Worm (Caenorhabditis elegans): ENCODE measurements around the gene syd-9.

The syd-9 gene

DNA sequence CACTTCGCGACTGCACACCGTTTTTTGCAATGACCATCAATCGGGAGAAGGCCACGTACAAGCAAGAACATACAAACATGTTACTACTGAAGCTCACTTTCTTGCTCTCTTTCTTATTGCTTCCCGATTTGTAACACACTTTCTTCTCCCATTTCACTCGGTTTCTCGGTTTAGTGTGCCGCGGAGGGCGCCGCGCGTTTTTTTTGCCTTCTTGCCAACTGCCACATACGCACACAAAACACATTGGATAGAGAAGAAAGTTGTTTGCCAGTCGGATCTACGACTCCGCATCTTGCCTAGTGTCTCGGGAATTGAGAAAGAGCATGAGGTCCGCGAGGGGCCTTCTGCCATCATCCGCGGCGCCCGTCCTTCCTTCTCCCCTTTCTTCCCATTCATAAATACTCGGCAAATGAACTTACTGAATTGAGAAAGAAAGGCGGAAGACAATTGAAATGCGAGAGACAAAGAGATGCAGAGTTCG, 16.9 kb downstream of the syd-9 start (continued):
- TF ChIP-seq R02D3.7 (tag; optimal IDR thresholded peaks at IDR 0.05) (no peak), ceh-16 (tag; optimal IDR thresholded peaks at IDR 0.05) (no peak), elt-1 (tag; optimal IDR thresholded peaks at IDR 0.05) (no peak), ama-1 (optimal IDR thresholded peaks at IDR 0.05) (no peak), mab-5 (tag; optimal IDR thresholded peaks at IDR 0.05) (no peak), mdl-1 (tag; optimal IDR thresholded peaks at IDR 0.05) (no peak), fos-1 (tag; optimal IDR thresholded peaks at IDR 0.05) (peak; percentile 1), Y55F3AM.14 (GFP tag; optimal IDR thresholded peaks at IDR 0.05) (peak; percentile 44), crh-2 (tag; optimal IDR thresholded peaks at IDR 0.05) (peak; percentile 76), unc-55 (GFP tag; optimal IDR thresholded peaks at IDR 0.05) (peak; percentile 44)

DNA sequence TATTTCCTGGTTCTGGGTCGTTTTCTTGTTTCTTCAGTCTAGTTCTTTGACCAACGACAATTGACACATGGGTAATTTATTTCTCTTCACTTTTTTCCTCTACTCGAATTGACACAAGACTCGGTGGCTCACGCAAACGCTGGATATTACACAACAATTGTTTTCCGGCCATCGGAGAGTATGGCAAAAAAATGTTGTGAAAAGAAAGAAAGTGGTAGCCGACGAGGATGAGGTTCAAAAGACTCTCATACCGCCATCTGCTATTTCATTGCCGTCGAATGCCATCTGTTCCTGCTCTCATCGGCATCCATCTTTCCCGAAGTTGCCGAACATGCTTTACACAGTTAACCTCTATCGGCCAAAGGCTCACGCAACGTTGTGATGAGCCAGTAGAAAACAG, 18.8 kb downstream of the syd-9 start:
- TF ChIP-seq F13H6.1 (tag; optimal IDR thresholded peaks at IDR 0.05), result peak; percentile 87
- peak; percentile 45 for TF ChIP-seq C34F6.9 (tag; optimal IDR thresholded peaks at IDR 0.05)
- TF ChIP-seq ceh-16 (tag; optimal IDR thresholded peaks at IDR 0.05), result no peak
- peak; percentile 85 for TF ChIP-seq nhr-129 (tag; optimal IDR thresholded peaks at IDR 0.05)
- peak; percentile 39 for TF ChIP-seq nhr-6 (tag; optimal IDR thresholded peaks at IDR 0.05)
- no peak for TF ChIP-seq nhr-25 (tag; optimal IDR thresholded peaks at IDR 0.05)
- no peak for TF ChIP-seq lin-39 (tag; optimal IDR thresholded peaks at IDR 0.05)
- no peak for TF ChIP-seq ZK546.5 (tag; optimal IDR thresholded peaks at IDR 0.05)
- TF ChIP-seq ztf-4 (tag; optimal IDR thresholded peaks at IDR 0.05), result peak; percentile 55
- peak in 1 of 2 experiments; percentile 48 for TF ChIP-seq lsy-2 (tag; optimal IDR thresholded peaks at IDR 0.05)
- peak; percentile 51 for TF ChIP-seq sma-9 (GFP tag; optimal IDR thresholded peaks at IDR 0.05)
- TF ChIP-seq sma-9 (tag; optimal IDR thresholded peaks at IDR 0.05), result no peak
- TF ChIP-seq lin-13 (GFP tag; optimal IDR thresholded peaks at IDR 0.05), result peak; percentile 6
- TF ChIP-seq skn-1 (tag; optimal IDR thresholded peaks at IDR 0.05), result no peak
- TF ChIP-seq ama-1 (optimal IDR thresholded peaks at IDR 0.05), result no peak
- TF ChIP-seq sem-4 (tag; optimal IDR thresholded peaks at IDR 0.05), result peak; percentile 56
- TF ChIP-seq sma-3 (GFP tag; optimal IDR thresholded peaks at IDR 0.05), result no peak
- peak; percentile 57 for TF ChIP-seq mab-5 (tag; optimal IDR thresholded peaks at IDR 0.05)
- no peak for TF ChIP-seq nhr-10 (tag; optimal IDR thresholded peaks at IDR 0.05)
- no peak for TF ChIP-seq dmd-4 (tag; optimal IDR thresholded peaks at IDR 0.05)
- no peak for TF ChIP-seq R02D3.7 (tag; optimal IDR thresholded peaks at IDR 0.05)

DNA sequence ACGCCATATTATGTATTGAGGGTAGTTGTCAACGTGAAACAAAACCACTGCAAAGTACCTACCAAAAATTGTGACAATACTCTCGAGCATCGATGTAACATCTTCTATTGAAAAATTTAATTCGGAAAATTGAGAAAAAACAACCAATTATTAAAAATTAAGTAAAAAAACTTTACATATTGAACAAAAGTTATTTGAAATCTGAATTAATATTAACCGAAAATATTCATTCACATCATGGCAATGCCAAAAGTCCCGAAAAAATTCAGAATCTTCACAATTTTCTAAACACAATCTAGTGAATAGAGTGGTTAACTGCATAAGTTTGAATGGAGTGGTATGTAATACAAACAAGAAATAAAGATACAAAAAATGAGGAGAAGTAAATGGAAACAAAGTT, 20.7 kb downstream of the syd-9 start, which contains the start of gene F46H5.3:
Gene F46H5.3, minus strand, starts transcription at position 101 of the 400 bp plus-strand sequence.
- TF ChIP-seq nhr-237 (tag; optimal IDR thresholded peaks at IDR 0.05), result no peak
- TF ChIP-seq skn-1 (tag; optimal IDR thresholded peaks at IDR 0.05), result no peak
- no peak for TF ChIP-seq F13H6.1 (tag; optimal IDR thresholded peaks at IDR 0.05)
- no peak for TF ChIP-seq elt-3 (tag; optimal IDR thresholded peaks at IDR 0.05)

DNA sequence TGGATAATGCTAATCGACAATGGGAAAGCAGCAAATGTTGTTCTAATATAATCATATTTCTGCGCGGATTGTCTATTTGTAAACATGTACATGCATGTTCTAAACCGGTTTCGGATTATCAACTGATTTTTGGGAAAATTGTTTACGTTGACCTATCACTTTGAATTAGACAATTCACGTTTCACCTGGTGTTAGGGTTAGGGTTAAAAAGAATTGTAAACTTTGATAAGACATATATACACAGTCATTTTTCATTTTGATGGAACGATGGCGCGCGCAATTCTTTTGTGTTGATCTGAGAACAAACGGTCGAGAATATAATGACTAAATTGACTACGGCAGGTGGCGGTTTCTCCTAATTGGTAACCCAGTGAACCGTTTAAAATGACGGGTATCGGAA, 24.2 kb downstream of the syd-9 start:
- TF ChIP-seq nhr-77 (tag; optimal IDR thresholded peaks at IDR 0.05), result no peak
- no peak for TF ChIP-seq lin-13 (GFP tag; optimal IDR thresholded peaks at IDR 0.05)
- no peak for TF ChIP-seq nhr-6 (tag; optimal IDR thresholded peaks at IDR 0.05)
- TF ChIP-seq mbf-1 (tag; optimal IDR thresholded peaks at IDR 0.05), result no peak
- no peak for TF ChIP-seq ceh-82 (tag; optimal IDR thresholded peaks at IDR 0.05)
- no peak for TF ChIP-seq zag-1 (tag; optimal IDR thresholded peaks at IDR 0.05)
- no peak for TF ChIP-seq snpc-4 (tag; optimal IDR thresholded peaks at IDR 0.05)
- TF ChIP-seq F13H6.1 (tag; optimal IDR thresholded peaks at IDR 0.05), result no peak
- no peak for TF ChIP-seq skn-1 (tag; optimal IDR thresholded peaks at IDR 0.05)
- no peak for TF ChIP-seq mdl-1 (tag; optimal IDR thresholded peaks at IDR 0.05)
- no peak for TF ChIP-seq ztf-1 (GFP tag; conservative IDR thresholded peaks at IDR 0.05)
- TF ChIP-seq Y55F3AM.14 (GFP tag; optimal IDR thresholded peaks at IDR 0.05), result no peak
- no peak for TF ChIP-seq nhr-23 (tag; optimal IDR thresholded peaks at IDR 0.05)
- TF ChIP-seq ztf-4 (tag; optimal IDR thresholded peaks at IDR 0.05), result no peak
- TF ChIP-seq crh-2 (tag; optimal IDR thresholded peaks at IDR 0.05), result peak; percentile 27
- no peak for TF ChIP-seq elt-1 (tag; optimal IDR thresholded peaks at IDR 0.05)
- TF ChIP-seq aly-2 (tag; optimal IDR thresholded peaks at IDR 0.05), result no peak
- TF ChIP-seq sem-4 (tag; optimal IDR thresholded peaks at IDR 0.05), result no peak
- no peak for TF ChIP-seq ztf-11 (tag; optimal IDR thresholded peaks at IDR 0.05)
- no peak for TF ChIP-seq unc-62 (GFP tag; optimal IDR thresholded peaks at IDR 0.05)
- TF ChIP-seq peb-1 (tag; optimal IDR thresholded peaks at IDR 0.05), result no peak
- no peak for TF ChIP-seq alr-1 (tag; optimal IDR thresholded peaks at IDR 0.05)
- no peak for TF ChIP-seq lin-11 (tag; optimal IDR thresholded peaks at IDR 0.05)
- TF ChIP-seq gmeb-1 (tag; optimal IDR thresholded peaks at IDR 0.05), result peak; percentile 1
- TF ChIP-seq unc-39 (tag; optimal IDR thresholded peaks at IDR 0.05), result no peak
- peak; percentile 55 for TF ChIP-seq nhr-25 (tag; optimal IDR thresholded peaks at IDR 0.05)
- peak; percentile 81 for TF ChIP-seq sma-3 (GFP tag; optimal IDR thresholded peaks at IDR 0.05)
- TF ChIP-seq blmp-1 (tag; optimal IDR thresholded peaks at IDR 0.05; ENCODE audit: insufficient read depth), result no peak
- no peak for TF ChIP-seq unc-55 (GFP tag; optimal IDR thresholded peaks at IDR 0.05)
- no peak for TF ChIP-seq ceh-16 (tag; optimal IDR thresholded peaks at IDR 0.05)
- TF ChIP-seq C34F6.9 (tag; optimal IDR thresholded peaks at IDR 0.05), result no peak
- TF ChIP-seq R02D3.7 (tag; optimal IDR thresholded peaks at IDR 0.05), result no peak
- no peak for TF ChIP-seq nhr-12 (tag; optimal IDR thresholded peaks at IDR 0.05)
- peak; percentile 59 for TF ChIP-seq nhr-21 (tag; optimal IDR thresholded peaks at IDR 0.05)
- TF ChIP-seq fos-1 (tag; optimal IDR thresholded peaks at IDR 0.05), result no peak
- TF ChIP-seq nhr-129 (tag; optimal IDR thresholded peaks at IDR 0.05), result no peak

All from whole organism, L2 larva.